Fruit fly (Drosophila melanogaster) whole organism, embryonic: ENCODE results near the gene Vm32E.

ENCODE experiments used
- Abd-B ChIP-seq: fragments of 200-800 bp; sonication (Bioruptor generic); optimal IDR thresholded peaks from 2 replicates; lab custom pipeline; 2018; ENCODE audit warnings: missing biosample characterization, mild to moderate bottlenecking, missing genetic modification characterization, moderate library complexity
- CG10147 ChIP-seq: fragments of 200-800 bp; sonication (Bioruptor generic); optimal IDR thresholded peaks from 2 replicates; lab custom pipeline; 2019; ENCODE audit warnings: missing biosample characterization, mild to moderate bottlenecking, missing genetic modification characterization, moderate library complexity
- CG11723 ChIP-seq: fragments of 200-800 bp; sonication (Bioruptor generic); optimal IDR thresholded peaks from 2 replicates; lab custom pipeline; 2017; ENCODE audit warnings: missing biosample characterization, mild to moderate bottlenecking, missing genetic modification characterization
- CG12659 ChIP-seq: fragments of 200-800 bp; sonication (Bioruptor generic); optimal IDR thresholded peaks from 3 replicates; lab custom pipeline; 2017; ENCODE audit warnings: mild to moderate bottlenecking, missing biosample characterization, missing genetic modification reagents, missing genetic modification characterization
- CG13287 ChIP-seq: fragments of 200-800 bp; sonication (Bioruptor generic); IDR thresholded peaks from 2 replicates; pipeline ENCODE4 v1.3.6; 2022; ENCODE audit warnings: missing biosample characterization, missing genetic modification characterization; ENCODE audit not compliant: partially characterized antibody
- CG16813 ChIP-seq: fragments of 200-800 bp; sonication (Bioruptor generic); IDR thresholded peaks from 3 replicates; pipeline ENCODE4 v1.3.6; 2022; ENCODE audit warnings: missing biosample characterization, missing genetic modification characterization; ENCODE audit not compliant: partially characterized antibody
- CG17186 ChIP-seq: fragments of 200-800 bp; sonication (Bioruptor generic); optimal IDR thresholded peaks from 3 replicates; lab custom pipeline; 2017; ENCODE audit warnings: missing biosample characterization, missing genetic modification reagents, missing genetic modification characterization
- CG17361 ChIP-seq: fragments of 200-800 bp; sonication (Bioruptor generic); IDR thresholded peaks from 3 replicates; pipeline ENCODE4 v1.3.6; 2022; ENCODE audit warnings: missing biosample characterization, missing genetic modification characterization
- CG2129 ChIP-seq: fragments of 200-800 bp; sonication (Bioruptor generic); IDR thresholded peaks from 2 replicates; pipeline ENCODE4 v1.3.6; 2022; ENCODE audit warnings: missing biosample characterization, missing genetic modification characterization; ENCODE audit not compliant: partially characterized antibody
- CG2199 ChIP-seq: fragments of 200-800 bp; sonication (Bioruptor generic); IDR thresholded peaks from 3 replicates; pipeline ENCODE4 v1.3.6; 2022; ENCODE audit warnings: missing biosample characterization, missing genetic modification characterization
- CG33213 ChIP-seq: fragments of 200-800 bp; sonication (Bioruptor generic); optimal IDR thresholded peaks from 3 replicates; lab custom pipeline; 2016; ENCODE audit warnings: missing biosample characterization, missing genetic modification characterization
- CG33557 ChIP-seq: fragments of 200-800 bp; sonication (Bioruptor generic); optimal IDR thresholded peaks from 2 replicates; lab custom pipeline; 2019; ENCODE audit warnings: missing biosample characterization, mild to moderate bottlenecking, missing genetic modification characterization, moderate library complexity
- CG6791 ChIP-seq: fragments of 200-800 bp; sonication (Bioruptor generic); IDR thresholded peaks from 3 replicates; pipeline ENCODE4 v1.3.6; 2022; ENCODE audit warnings: missing biosample characterization, missing genetic modification characterization; ENCODE audit not compliant: partially characterized antibody
- CG7963 ChIP-seq: fragments of 200-800 bp; sonication (Bioruptor generic); IDR thresholded peaks from 3 replicates; pipeline ENCODE4 v1.3.6; 2022; ENCODE audit warnings: missing biosample characterization, missing genetic modification characterization; ENCODE audit not compliant: partially characterized antibody
- CHES-1-like ChIP-seq: fragments of 200-800 bp; sonication (Bioruptor generic); optimal IDR thresholded peaks from 2 replicates; lab custom pipeline; 2016; ENCODE audit warnings: missing biosample characterization, missing genetic modification characterization
- CoRest ChIP-seq: fragments of 200-800 bp; sonication (Bioruptor generic); optimal IDR thresholded peaks from 3 replicates; lab custom pipeline; 2018; ENCODE audit warnings: missing biosample characterization, mild to moderate bottlenecking, missing genetic modification characterization, moderate library complexity
- Deaf1 ChIP-seq: fragments of 200-800 bp; optimal IDR thresholded peaks from 3 replicates; lab custom pipeline; 2019; ENCODE audit warnings: missing biosample characterization, mild to moderate bottlenecking, missing genetic modification characterization, moderate library complexity
- Dll ChIP-seq: fragments of 200-800 bp; sonication (Bioruptor generic); IDR thresholded peaks from 4 replicates; pipeline ENCODE4 v1.3.6; 2022; ENCODE audit warnings: missing biosample characterization, missing genetic modification characterization; ENCODE audit not compliant: partially characterized antibody
- E2f1 ChIP-seq: fragments of 200-800 bp; sonication (Bioruptor generic); IDR thresholded peaks from 2 replicates; pipeline ENCODE4 v1.3.6; 2022; ENCODE audit warnings: missing biosample characterization, missing genetic modification characterization
- Ets65A ChIP-seq: fragments of 200-800 bp; sonication (Bioruptor generic); peaks from one replicate; lab custom pipeline; 2016; ENCODE audit warnings: missing biosample characterization, missing genetic modification characterization
- Hr3 ChIP-seq: fragments of 200-800 bp; sonication (Bioruptor generic); optimal IDR thresholded peaks from 3 replicates; lab custom pipeline; 2016; ENCODE audit warnings: missing biosample characterization, missing genetic modification characterization
- Hsf ChIP-seq: fragments of 200-800 bp; sonication (Bioruptor generic); optimal IDR thresholded peaks from 3 replicates; lab custom pipeline; 2016; ENCODE audit warnings: missing biosample characterization, missing genetic modification characterization
- MESR4 ChIP-seq: fragments of 200-800 bp; sonication (Bioruptor generic); optimal IDR thresholded peaks from 2 replicates; lab custom pipeline; 2018; ENCODE audit warnings: missing biosample characterization, mild to moderate bottlenecking, missing genetic modification characterization, moderate library complexity
- Nf-YC ChIP-seq: fragments of 200-800 bp; optimal IDR thresholded peaks from 3 replicates; lab custom pipeline; 2019; ENCODE audit warnings: missing biosample characterization, mild to moderate bottlenecking, missing genetic modification characterization, moderate library complexity
- PHDP ChIP-seq: fragments of 200-800 bp; sonication (Bioruptor generic); optimal IDR thresholded peaks from 3 replicates; lab custom pipeline; 2018; ENCODE audit warnings: missing biosample characterization, mild to moderate bottlenecking, missing genetic modification characterization, moderate library complexity
- Rx ChIP-seq: fragments of 200-800 bp; sonication (Bioruptor generic); IDR thresholded peaks from 2 replicates; pipeline ENCODE4 v1.3.6; 2022; ENCODE audit warnings: missing biosample characterization, missing genetic modification characterization
- Sin3A ChIP-seq: fragments of >200 bp; optimal IDR thresholded peaks from 2 replicates; lab custom pipeline; 2018
- Sry-δ ChIP-seq: fragments of 200-800 bp; sonication (Bioruptor generic); optimal IDR thresholded peaks from 2 replicates; lab custom pipeline; 2016; ENCODE audit warnings: missing biosample characterization, missing genetic modification characterization
- bsh ChIP-seq, 2 experiments: fragments of 200-800 bp; sonication (Bioruptor generic); optimal IDR thresholded peaks; 2 replicates each; lab custom pipeline; 2017 to 2018; ENCODE audit warnings: mild to moderate bottlenecking in 2 of 2, missing biosample characterization in 2 of 2, missing genetic modification characterization in 2 of 2, moderate library complexity in 1 of 2
- chif ChIP-seq, 2 experiments: fragments of 200-800 bp; sonication (Bioruptor generic); optimal IDR thresholded peaks; 3 replicates each; lab custom pipeline; 2016; ENCODE audit warnings: missing biosample characterization in 2 of 2, missing genetic modification characterization in 2 of 2
- chinmo ChIP-seq: fragments of 200-800 bp; sonication (Bioruptor generic); IDR thresholded peaks from 4 replicates; pipeline ENCODE4 v1.3.6; 2022; ENCODE audit warnings: missing biosample characterization, missing genetic modification characterization; ENCODE audit not compliant: partially characterized antibody
- jumu ChIP-seq: fragments of 200-800 bp; sonication (Bioruptor generic); optimal IDR thresholded peaks from 3 replicates; lab custom pipeline; 2016; ENCODE audit warnings: missing biosample characterization, missing genetic modification characterization
- knrl ChIP-seq: fragments of 200-800 bp; sonication (Bioruptor generic); IDR thresholded peaks from 3 replicates; pipeline ENCODE4 v1.3.6; 2022; ENCODE audit warnings: missing biosample characterization, missing genetic modification characterization; ENCODE audit not compliant: partially characterized antibody
- lbe ChIP-seq: fragments of 200-800 bp; sonication (Bioruptor generic); optimal IDR thresholded peaks from 2 replicates; lab custom pipeline; 2016; ENCODE audit warnings: missing biosample characterization, mild to moderate bottlenecking, missing genetic modification characterization
- lola ChIP-seq, 3 experiments: fragments of >200 bp in 2 of 3; fragments of 200-800 bp in 1 of 3; sonication (Bioruptor generic) in 1 of 3; optimal IDR thresholded peaks; 2 replicates each; lab custom pipeline; 2017 to 2019; ENCODE audit warnings: missing biosample characterization in 3 of 3, missing genetic modification characterization in 3 of 3, mild to moderate bottlenecking in 1 of 3, moderate library complexity in 1 of 3
- pita ChIP-seq: fragments of 200-800 bp; sonication (Bioruptor generic); optimal IDR thresholded peaks from 2 replicates; lab custom pipeline; 2017; ENCODE audit warnings: missing biosample characterization, mild to moderate bottlenecking, missing genetic modification characterization
- prd ChIP-seq, 3 experiments: fragments of >200 bp in 2 of 3; fragments of 200-800 bp in 1 of 3; sonication (Bioruptor generic) in 1 of 3; optimal IDR thresholded peaks in 2 of 3; IDR thresholded peaks in 1 of 3; 2 replicates in 2 of 3; 3 replicates in 1 of 3; pipeline versions ENCODE4 v1.3.6 to Lab custom; 2017 to 2022; ENCODE audit warnings: missing biosample characterization in 1 of 3, missing genetic modification characterization in 1 of 3
- pzg ChIP-seq: fragments of 200-800 bp; sonication (Bioruptor generic); optimal IDR thresholded peaks from 3 replicates; lab custom pipeline; 2018; ENCODE audit warnings: missing biosample characterization, mild to moderate bottlenecking, missing genetic modification characterization, moderate library complexity
- sisA ChIP-seq: fragments of 200-800 bp; sonication (Bioruptor generic); IDR thresholded peaks from 2 replicates; pipeline ENCODE4 v1.3.6; 2022; ENCODE audit warnings: missing biosample characterization, missing genetic modification characterization
- slou ChIP-seq: fragments of 200-800 bp; sonication (Bioruptor generic); optimal IDR thresholded peaks from 3 replicates; lab custom pipeline; 2016; ENCODE audit warnings: missing biosample characterization, missing genetic modification characterization
- sna ChIP-seq: fragments of 200-800 bp; sonication (Bioruptor generic); IDR thresholded peaks from 2 replicates; pipeline ENCODE4 v1.3.6; 2022; ENCODE audit warnings: missing biosample characterization, missing genetic modification characterization; ENCODE audit not compliant: partially characterized antibody
- stc ChIP-seq: fragments of 200-800 bp; sonication (Bioruptor generic); IDR thresholded peaks from 2 replicates; pipeline ENCODE4 v1.3.6; 2022; ENCODE audit warnings: missing biosample characterization, missing genetic modification characterization
- stwl ChIP-seq: fragments of 200-800 bp; sonication (Bioruptor generic); optimal IDR thresholded peaks from 3 replicates; lab custom pipeline; 2018; ENCODE audit warnings: missing biosample characterization, mild to moderate bottlenecking, missing genetic modification characterization, moderate library complexity
- tin ChIP-seq: fragments of 200-800 bp; sonication (Bioruptor generic); optimal IDR thresholded peaks from 3 replicates; lab custom pipeline; 2016; ENCODE audit warnings: missing biosample characterization, missing genetic modification characterization

Gene Vm32E

dm6 chr2L:11136093-11136492, 35.4 kb downstream of the Vm32E start, which contains the start of gene hgo:
hgo (plus strand) TSS chr2L:11136393.
- TF ChIP-seq CG2199 (GFP tag; lab: Robert Waterston, UW) (peak; percentile 52; the same call in 1 of the 3 replicates), bsh (GFP tag; optimal IDR thresholded peaks at IDR 0.05; lab: Kevin White, UChicago) (no peak), CG17361 (GFP tag; lab: Robert Waterston, UW) (no peak), chinmo (GFP tag; lab: Robert Waterston, UW) (peak; percentile 34; the same call in 1 of the 4 replicates), prd (optimal IDR thresholded peaks at IDR 0.05; lab: Kevin White, UChicago) (no peak), prd (GFP tag; IDR thresholded peaks at IDR 0.05; lab: Robert Waterston, UW) (no peak), Dll (GFP tag; lab: Robert Waterston, UW) (no peak), CG11723 (GFP tag; lab: Kevin White, UChicago) (no peak), pzg (GFP tag; lab: Kevin White, UChicago) (no peak), tin (no peak), CG33213 (GFP tag; lab: Kevin White, UChicago) (no peak), Ets65A (GFP tag; lab: Kevin White, UChicago) (peak; percentile 40)

dm6 chr2L:11130151-11131008, 41.1 kb downstream of the Vm32E start, which contains the start of the genes RfC38 and CG4751:
RfC38 (minus strand) TSS chr2L:11130645.
CG4751 (plus strand) TSS chr2L:11130737.
- TF ChIP-seq CG16813 (GFP tag; lab: Robert Waterston, UW) = peak; percentile 63
- peak; percentile 48 for TF ChIP-seq Sry-δ
- peak; percentile 76 for TF ChIP-seq CG13287 (GFP tag; lab: Robert Waterston, UW)
- TF ChIP-seq lbe (GFP tag; lab: Kevin White, UChicago) = no peak
- peak; percentile 55 for TF ChIP-seq CoRest (tag; lab: Kevin White, UChicago)
- no peak for TF ChIP-seq sisA (GFP tag; lab: Robert Waterston, UW)
- peak; percentile 18 for TF ChIP-seq Hr3 (GFP tag; lab: Kevin White, UChicago)
- peak; percentile 71 for TF ChIP-seq CG12659 (GFP tag; lab: Kevin White, UChicago)
- TF ChIP-seq lola (GFP tag; optimal IDR thresholded peaks at IDR 0.05; lab: Kevin White, UChicago) = peak in 1 of 3 experiments; percentile 0
- peak; percentile 31 for TF ChIP-seq Abd-B (GFP tag; lab: Kevin White, UChicago)
- TF ChIP-seq jumu (GFP tag; lab: Kevin White, UChicago) = no peak
- TF ChIP-seq Deaf1 (tag; lab: Kevin White, UChicago) = no peak
- peak; percentile 65; the same call in 2 of the 3 replicates for TF ChIP-seq CG6791 (GFP tag; lab: Robert Waterston, UW)
- peak; percentile 46 for TF ChIP-seq CHES-1-like
- no peak for TF ChIP-seq Nf-YC
- TF ChIP-seq PHDP (tag; lab: Kevin White, UChicago) = no peak
- no peak for TF ChIP-seq stc (GFP tag; lab: Robert Waterston, UW)
- peak; percentile 98 for TF ChIP-seq MESR4
- TF ChIP-seq E2f1 (GFP tag; lab: Robert Waterston, UW) = 0 out of 2 replicates have a peak, but pooled peaks have one; percentile 20
- TF ChIP-seq CG2129 = peak; percentile 39; the same call in 1 of the 2 replicates
- no peak for TF ChIP-seq Rx
- peak; percentile 79 for TF ChIP-seq pzg (GFP tag; lab: Kevin White, UChicago)
- TF ChIP-seq sna (GFP tag; lab: Robert Waterston, UW) = peak; percentile 36; the same call in 1 of the 2 replicates
- TF ChIP-seq CG17186 (GFP tag; lab: Kevin White, UChicago) = peak; percentile 31
- TF ChIP-seq CG7963 (GFP tag; lab: Robert Waterston, UW) = 0 out of 3 replicates have a peak, but pooled peaks have one; percentile 35
- peak; percentile 67 for TF ChIP-seq knrl
- TF ChIP-seq stwl (tag; lab: Kevin White, UChicago) = peak; percentile 48
- TF ChIP-seq Hsf (GFP tag; lab: Kevin White, UChicago) = no peak
- TF ChIP-seq Sin3A (lab: Kevin White, UChicago) = peak; percentile 37
- no peak for TF ChIP-seq chif (GFP tag; optimal IDR thresholded peaks at IDR 0.05; lab: Kevin White, UChicago)
- no peak for TF ChIP-seq slou (GFP tag; lab: Kevin White, UChicago)
- TF ChIP-seq pita = no peak
- TF ChIP-seq CG10147 (GFP tag; lab: Kevin White, UChicago) = no peak
- no peak for TF ChIP-seq CG33557 (GFP tag; lab: Kevin White, UChicago)
- peak; percentile 59 for TF ChIP-seq Ets65A (GFP tag; lab: Kevin White, UChicago)
